Fruit fly (Drosophila melanogaster) whole organism: ENCODE data around the gene how.

Experiments used
- CG8478 ChIP-seq: fragments of >200 bp; optimal IDR thresholded peaks from 2 replicates; lab custom pipeline; 2018; ENCODE audit warnings: inconsistent platforms
- pan ChIP-seq: fragments of >200 bp; optimal IDR thresholded peaks from 2 replicates; lab custom pipeline; 2017
- psq ChIP-seq: fragments of >200 bp; optimal IDR thresholded peaks from 2 replicates; lab custom pipeline; 2017
- usp ChIP-seq: fragments of >200 bp; optimal IDR thresholded peaks from 2 replicates; lab custom pipeline; 2017; ENCODE audit warnings: missing biosample characterization, missing genetic modification characterization, mixed read lengths

DNA sequence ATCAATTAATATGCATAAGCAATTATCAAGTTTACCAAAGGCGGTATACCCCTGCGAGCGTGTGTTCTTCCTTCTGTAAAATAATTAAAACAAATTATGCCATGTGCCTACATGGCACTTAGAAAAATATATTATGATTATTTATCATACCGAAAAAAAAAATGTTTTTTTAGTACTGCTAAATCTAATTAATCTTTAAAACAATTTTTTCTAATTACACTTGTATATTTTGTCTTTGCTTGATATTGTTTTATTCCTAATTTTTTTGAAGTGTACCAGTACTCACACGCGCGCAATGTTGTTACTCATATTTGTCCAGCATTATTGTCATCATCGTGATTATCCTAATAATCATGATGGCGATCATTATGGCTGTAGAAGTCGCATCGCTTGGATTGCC lies 81.4 kb downstream of the how start:
- TF ChIP-seq CG8478 (lab: Kevin White, UChicago) (no peak), pan (lab: Kevin White, UChicago) (no peak), psq (lab: Kevin White, UChicago) (no peak), usp (GFP tag; lab: Kevin White, UChicago) (no peak)
